Fruit fly (Drosophila melanogaster): ENCODE measurements around the gene CG13926.

The CG13926 gene

DNA sequence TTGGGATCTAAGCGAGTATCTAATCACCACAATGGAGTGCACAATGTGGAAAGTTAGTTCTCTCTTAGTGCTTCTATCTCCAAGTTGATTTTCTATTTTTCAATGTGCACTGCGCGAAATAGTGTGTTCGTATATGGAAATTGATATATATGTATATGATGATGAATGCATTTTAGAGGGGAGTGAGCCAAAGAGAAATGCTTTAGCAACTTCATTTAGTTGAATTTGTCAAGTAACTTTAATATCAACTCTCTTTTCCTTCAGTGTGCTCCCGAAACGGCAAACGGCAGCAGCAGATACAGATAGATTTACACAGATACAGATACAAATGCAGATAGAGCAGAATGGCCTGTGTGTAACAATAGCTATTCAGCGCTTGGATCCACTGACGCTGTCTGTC, 34.0 kb downstream of the CG13926 start (continued):
- TF ChIP-seq jumu (GFP tag; optimal IDR thresholded peaks at IDR 0.05) = peak; percentile 41
- TF ChIP-seq Bgb (GFP tag; IDR thresholded peaks at IDR 0.05; ENCODE audit: partially characterized antibody) = no peak
- peak; percentile 84 for TF ChIP-seq CG1603 (tag; optimal IDR thresholded peaks at IDR 0.05)
- no peak for TF ChIP-seq zen (tag; optimal IDR thresholded peaks at IDR 0.05)
- TF ChIP-seq CG8765 (GFP tag; IDR thresholded peaks at IDR 0.05) = no peak; the same call in 1 of the 2 replicates
- peak; percentile 80 for TF ChIP-seq CG2712 (tag; optimal IDR thresholded peaks at IDR 0.05)
- TF ChIP-seq mam (GFP tag; optimal IDR thresholded peaks at IDR 0.05) = no peak
- TF ChIP-seq CG2678 (tag; optimal IDR thresholded peaks at IDR 0.05) = peak; percentile 58
- no peak for TF ChIP-seq crc (GFP tag; optimal IDR thresholded peaks at IDR 0.05)
- TF ChIP-seq btn (GFP tag; optimal IDR thresholded peaks at IDR 0.05) = no peak
- TF ChIP-seq CG32767 (GFP tag; IDR thresholded peaks at IDR 0.05) = 0 out of 2 replicates have a peak, but pooled peaks have one; percentile 14
- peak; percentile 57; the same call in 1 of the 2 replicates for TF ChIP-seq bowl (GFP tag; IDR thresholded peaks at IDR 0.05)
- peak; percentile 55; the same call in 2 of the 3 replicates for TF ChIP-seq ase (GFP tag; IDR thresholded peaks at IDR 0.05)
- TF ChIP-seq CG15073 (GFP tag; optimal IDR thresholded peaks at IDR 0.05) = no peak
- no peak for TF ChIP-seq Dp (GFP tag; optimal IDR thresholded peaks at IDR 0.05)
- no peak for TF ChIP-seq sqz (GFP tag; optimal IDR thresholded peaks at IDR 0.05)
- TF ChIP-seq Hr51 (GFP tag; optimal IDR thresholded peaks at IDR 0.05) = peak; percentile 41 to 71
- TF ChIP-seq CG16779 (GFP tag; IDR thresholded peaks at IDR 0.05) = no peak
- no peak for TF ChIP-seq Hr39 (optimal IDR thresholded peaks at IDR 0.05)
- no peak for TF ChIP-seq wdn (GFP tag; IDR thresholded peaks at IDR 0.05)
- TF ChIP-seq lilli (GFP tag; optimal IDR thresholded peaks at IDR 0.05) = peak; percentile 55
- no peak for TF ChIP-seq sima (GFP tag; optimal IDR thresholded peaks at IDR 0.05)
- TF ChIP-seq Sox102F (GFP tag; optimal IDR thresholded peaks at IDR 0.05) = peak; percentile 82
- TF ChIP-seq CG11504 (tag; optimal IDR thresholded peaks at IDR 0.05) = no peak
- TF ChIP-seq CG17568 (GFP tag; optimal IDR thresholded peaks at IDR 0.05) = peak; percentile 56
- no peak for TF ChIP-seq Lim3 (GFP tag; IDR thresholded peaks at IDR 0.05)
- TF ChIP-seq trem (tag; optimal IDR thresholded peaks at IDR 0.05) = peak; percentile 0
- peak; percentile 44; the same call in 2 of the 4 replicates for TF ChIP-seq Gug (GFP tag; IDR thresholded peaks at IDR 0.05)
- no peak for TF ChIP-seq Opbp (GFP tag; IDR thresholded peaks at IDR 0.05; ENCODE audit: partially characterized antibody)
- peak; percentile 53 for TF ChIP-seq CG1233 (GFP tag; optimal IDR thresholded peaks at IDR 0.05)
- TF ChIP-seq Antp (GFP tag; optimal IDR thresholded peaks at IDR 0.05) = peak; percentile 37
- TF ChIP-seq CG42726 (GFP tag; IDR thresholded peaks at IDR 0.05; ENCODE audit: partially characterized antibody) = no peak
- TF ChIP-seq CkIIα-i1 (GFP tag; IDR thresholded peaks at IDR 0.05) = no peak
- no peak for TF ChIP-seq CG18599 (GFP tag; optimal IDR thresholded peaks at IDR 0.05)
- TF ChIP-seq tna (GFP tag; IDR thresholded peaks at IDR 0.05; ENCODE audit: partially characterized antibody) = no peak
- TF ChIP-seq Asciz (GFP tag; optimal IDR thresholded peaks at IDR 0.05) = peak; percentile 68
- TF ChIP-seq gro (GFP tag; optimal IDR thresholded peaks at IDR 0.05) = no peak
- TF ChIP-seq CG10321 (GFP tag; IDR thresholded peaks at IDR 0.05) = no peak
- TF ChIP-seq abd-A (tag; optimal IDR thresholded peaks at IDR 0.05) = no peak
- no peak for TF ChIP-seq CG4360 (GFP tag; IDR thresholded peaks at IDR 0.05)
- TF ChIP-seq CG7963 (GFP tag; IDR thresholded peaks at IDR 0.05; ENCODE audit: partially characterized antibody) = no peak
- TF ChIP-seq CG16863 (GFP tag; optimal IDR thresholded peaks at IDR 0.05) = peak; percentile 56
- TF ChIP-seq CG18262 (tag; optimal IDR thresholded peaks at IDR 0.05) = peak; percentile 80
- TF ChIP-seq CG6854 (GFP tag; optimal IDR thresholded peaks at IDR 0.05) = no peak
- no peak for TF ChIP-seq CG17912 (GFP tag; optimal IDR thresholded peaks at IDR 0.05)
- no peak for TF ChIP-seq ham (GFP tag; IDR thresholded peaks at IDR 0.05)
- TF ChIP-seq Ets65A (GFP tag) = peak; percentile 96
- peak; percentile 38 for TF ChIP-seq CG18619 (GFP tag; optimal IDR thresholded peaks at IDR 0.05)
- TF ChIP-seq sug (tag; optimal IDR thresholded peaks at IDR 0.05) = no peak
- TF ChIP-seq onecut (GFP tag; IDR thresholded peaks at IDR 0.05) = no peak
- TF ChIP-seq CG32772 (GFP tag; IDR thresholded peaks at IDR 0.05) = peak; percentile 65
